Worm (Caenorhabditis elegans) whole organism, young adult: ENCODE data around the gene dmsr-6.

Source experiments
- Y53F4B.3 ChIP-seq: fragments of 200-800 bp; sonication (Bioruptor generic); IDR thresholded peaks from 2 replicates; pipeline ENCODE4 v1.3.6; 2022; ENCODE audit warnings: missing genetic modification reagents, missing genetic modification characterization, missing compliant biosample characterization
- cebp-2 ChIP-seq: fragments of 200-800 bp; sonication (Bioruptor generic); IDR thresholded peaks from 2 replicates; pipeline ENCODE4 v1.3.6; 2022; ENCODE audit warnings: missing genetic modification characterization, missing compliant biosample characterization
- ceh-27 ChIP-seq: fragments of 200-800 bp; sonication (Bioruptor generic); optimal IDR thresholded peaks from 2 replicates; lab custom pipeline; 2018; ENCODE audit warnings: mild to moderate bottlenecking, missing genetic modification characterization, moderate library complexity, missing compliant biosample characterization
- lin-26 ChIP-seq: fragments of 200-800 bp; sonication (Bioruptor generic); IDR thresholded peaks from 2 replicates; pipeline ENCODE4 v1.3.6; 2022; ENCODE audit warnings: missing genetic modification reagents, missing genetic modification characterization, missing compliant biosample characterization
- sea-2 ChIP-seq: fragments of 200-800 bp; sonication (Bioruptor generic); IDR thresholded peaks from 2 replicates; pipeline ENCODE4 v1.3.6; 2022; ENCODE audit warnings: missing genetic modification characterization, missing compliant biosample characterization
- unc-62 ChIP-seq: fragments of 150-350 bp; optimal IDR thresholded peaks from 2 replicates; lab custom pipeline; 2014; ENCODE audit warnings: missing biosample characterization, missing genetic modification reagents, missing genetic modification characterization

ce11 chrII:14488661-14489060 lies 33.2 kb downstream of the dmsr-6 start, which contains the start of gene usp-14:
- TF ChIP-seq sea-2 = no peak
- TF ChIP-seq lin-26 (GFP tag; lab: Robert Waterston, UW) = no peak
- no peak for TF ChIP-seq ceh-27 (GFP tag; lab: Kevin White, UChicago)
- TF ChIP-seq unc-62 (GFP tag; lab: Kevin White, UChicago) = no peak
- TF ChIP-seq Y53F4B.3 (GFP tag; lab: Robert Waterston, UW) = no peak
- no peak for TF ChIP-seq cebp-2 (GFP tag; lab: Robert Waterston, UW)
